Fruit fly (Drosophila melanogaster): ENCODE data around the gene Sugb.

The Sugb gene

dm6 chr3L:11728147-11728546 is 44.4 kb downstream of the Sugb start, which contains the start of gene sunn (continued):
- TF ChIP-seq CG7357 (GFP tag; IDR thresholded peaks at IDR 0.05) (no peak), Ets97D (GFP tag; optimal IDR thresholded peaks at IDR 0.05) (peak; percentile 20)

DNA sequence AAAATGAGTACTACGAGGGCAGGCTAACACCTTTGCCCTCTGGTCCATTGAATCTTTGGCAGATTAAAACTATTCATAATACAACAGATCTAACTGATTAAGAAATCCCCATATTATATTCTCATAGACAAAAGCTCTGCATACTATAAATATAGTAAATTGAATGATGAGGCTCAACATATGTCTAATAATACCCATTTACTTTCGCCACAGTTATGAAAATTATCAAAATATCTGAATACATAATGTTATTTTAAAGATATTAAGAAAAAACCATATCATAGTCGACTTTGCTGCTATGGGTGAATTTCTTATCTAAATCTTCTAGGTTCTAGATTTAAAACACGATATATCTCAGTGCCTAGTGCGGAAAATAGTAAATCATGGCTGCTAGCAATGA is 48.1 kb downstream of the Sugb start, which contains the start of gene CG32087:
Gene CG32087 (plus strand): TSS at position 301 of the 400 bp plus-strand sequence.
- TF ChIP-seq Dbx (GFP tag; IDR thresholded peaks at IDR 0.05) (no peak), Med (GFP tag) (no peak), chinmo (GFP tag; IDR thresholded peaks at IDR 0.05; ENCODE audit: partially characterized antibody) (no peak), CG32767 (GFP tag; IDR thresholded peaks at IDR 0.05) (no peak), prd (optimal IDR thresholded peaks at IDR 0.05) (no peak), prd (GFP tag; IDR thresholded peaks at IDR 0.05) (no peak), psq (GFP tag; optimal IDR thresholded peaks at IDR 0.05) (no peak)

Measured in whole organism, embryonic.